Comparison of ENCODE assay signal across 2 fruit fly cellular contexts in the genomic region with DNA sequence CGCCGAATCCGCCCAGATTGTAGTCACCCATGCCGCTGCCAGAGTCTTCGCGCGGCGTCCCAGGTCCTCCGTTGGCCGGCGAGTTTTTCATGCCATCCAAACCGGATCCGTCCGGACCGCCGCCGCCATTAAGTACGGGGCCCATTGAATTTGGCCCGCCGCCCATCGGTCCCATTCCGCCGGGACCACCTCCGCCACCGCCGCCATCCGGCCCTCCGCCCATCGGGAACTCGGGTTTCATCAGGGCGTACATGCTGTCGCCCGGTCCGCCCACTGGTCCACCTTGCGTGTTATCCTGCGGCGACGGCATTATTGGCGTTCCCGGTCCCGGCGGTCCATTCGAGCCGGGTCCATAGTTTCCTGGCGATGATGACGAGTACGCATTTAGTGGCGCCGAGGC.
TF ChIP-seq lines count a peak whose summit lies in the region.

No protein-coding gene starts in this region.

- TF ChIP-seq CTCF in whole organism, embryonic (GFP tag; optimal IDR thresholded peaks at IDR 0.05; lab: Kevin White, UChicago): no peak

TF ChIP-seq in whole organism, embryonic, 481 proteins besides CTCF, POLR2A, EP300 and RAD21:
- no peak for TF ChIP-seq D (optimal IDR thresholded peaks at IDR 0.05; lab: Kevin White, UChicago)
- no peak for TF ChIP-seq D (GFP tag; optimal IDR thresholded peaks at IDR 0.05; lab: Kevin White, UChicago)
- TF ChIP-seq CG32767 (GFP tag; IDR thresholded peaks at IDR 0.05; lab: Robert Waterston, UW): no peak
- peak; percentile 42 for TF ChIP-seq Med (GFP tag; lab: Kevin White, UChicago)
- TF ChIP-seq Pdp1 (GFP tag; optimal IDR thresholded peaks at IDR 0.05; lab: Kevin White, UChicago): no peak

TF ChIP-seq in whole organism, wandering third instar larva, 38 proteins besides CTCF, POLR2A, EP300 and RAD21:
- peak; percentile 97 for TF ChIP-seq Dfd (GFP tag; optimal IDR thresholded peaks at IDR 0.05; lab: Kevin White, UChicago)
- no peak for TF ChIP-seq Rel (GFP tag; optimal IDR thresholded peaks at IDR 0.05; lab: Kevin White, UChicago)
- no peak for TF ChIP-seq Rel (tag; optimal IDR thresholded peaks at IDR 0.05; lab: Kevin White, UChicago)

Comparison
In these comparisons a context has a peak if more than half of its experiments do, and no peak if none do; other contexts are left out.
1. Of the 10 proteins assayed by ChIP-seq in both whole organism, embryonic and whole organism, wandering third instar larva: peak only in whole organism, embryonic: none; only in whole organism, wandering third instar larva: Dfd; in both: none; in neither: 9.